Worm (Caenorhabditis elegans) whole organism, midembryonic: Measurements from ENCODE around the gene ugt-13.

ENCODE experiments used
- klf-2 ChIP-seq: fragments of 200-800 bp; sonication (Bioruptor generic); conservative IDR thresholded peaks from 2 replicates; pipeline ENCODE4 v1.3.6; 2022; ENCODE audit warnings: missing genetic modification reagents, missing genetic modification characterization, missing compliant biosample characterization
- med-1 ChIP-seq: sonication (generic microtip); optimal IDR thresholded peaks from 2 replicates; lab custom pipeline; 2017; ENCODE audit warnings: missing genetic modification characterization, mild to moderate bottlenecking, missing compliant biosample characterization, antibody characterized with exemption, missing genetic modification reagents; ENCODE audit not compliant: insufficient read depth
- ref-1 ChIP-seq: fragments of 200-800 bp; sonication (Bioruptor generic); conservative IDR thresholded peaks from 2 replicates; pipeline ENCODE4 v1.3.6; 2022; ENCODE audit warnings: missing genetic modification reagents, missing genetic modification characterization, missing compliant biosample characterization

ce11 chrV:4948635-4949034, 40.0 kb downstream of the ugt-13 start, which contains the start of gene str-209:
- TF ChIP-seq med-1 (no peak), ref-1 (GFP tag; lab: Robert Waterston, UW) (no peak), klf-2 (GFP tag; lab: Robert Waterston, UW) (no peak)
